Worm (Caenorhabditis elegans): ENCODE results near the gene msp-45.

DNA sequence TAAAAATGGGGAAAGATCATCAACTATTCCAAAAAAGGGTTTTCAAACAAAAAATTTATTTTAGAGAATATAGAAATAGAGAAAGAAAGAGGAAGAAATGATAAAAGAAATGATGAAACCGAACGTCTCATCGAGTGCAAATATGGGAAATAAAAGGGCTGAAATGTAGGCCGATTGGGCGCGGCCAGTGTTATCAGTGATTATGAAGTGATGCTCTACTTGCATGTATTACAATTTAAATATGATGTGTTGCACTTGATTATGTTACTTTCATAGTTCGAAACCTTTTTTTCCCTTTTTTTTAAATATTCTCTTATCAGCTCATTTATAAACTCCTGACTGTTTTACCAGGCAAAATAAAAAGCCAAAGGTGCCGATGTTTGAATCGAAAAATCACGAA, 34.9 kb upstream of the msp-45 start:
- no peak for TF ChIP-seq xbp-1 (tag; optimal IDR thresholded peaks at IDR 0.05)
- no peak for TF ChIP-seq aly-2 (tag; optimal IDR thresholded peaks at IDR 0.05)
- peak in 1 of 2 experiments; percentile 22 for TF ChIP-seq lin-35 (GFP tag; optimal IDR thresholded peaks at IDR 0.05)
- TF ChIP-seq pax-3 (tag; optimal IDR thresholded peaks at IDR 0.05), result no peak
- TF ChIP-seq lin-13 (GFP tag; optimal IDR thresholded peaks at IDR 0.05), result no peak
- TF ChIP-seq mep-1 (tag; optimal IDR thresholded peaks at IDR 0.05), result no peak
- no peak for TF ChIP-seq zag-1 (tag; optimal IDR thresholded peaks at IDR 0.05)
- TF ChIP-seq mdl-1 (tag; optimal IDR thresholded peaks at IDR 0.05), result no peak
- TF ChIP-seq elt-3 (tag; optimal IDR thresholded peaks at IDR 0.05), result no peak
- no peak for TF ChIP-seq unc-62 (GFP tag; optimal IDR thresholded peaks at IDR 0.05)
- no peak for TF ChIP-seq nhr-237 (tag; optimal IDR thresholded peaks at IDR 0.05)

Data from whole organism, L1 larva.